Fruit fly (Drosophila melanogaster): Measurements from ENCODE around the gene RhoGAP68F.
A peak's percentile ranks its signal among the peaks of the same experiment; 100 is the strongest.

The RhoGAP68F gene

DNA sequence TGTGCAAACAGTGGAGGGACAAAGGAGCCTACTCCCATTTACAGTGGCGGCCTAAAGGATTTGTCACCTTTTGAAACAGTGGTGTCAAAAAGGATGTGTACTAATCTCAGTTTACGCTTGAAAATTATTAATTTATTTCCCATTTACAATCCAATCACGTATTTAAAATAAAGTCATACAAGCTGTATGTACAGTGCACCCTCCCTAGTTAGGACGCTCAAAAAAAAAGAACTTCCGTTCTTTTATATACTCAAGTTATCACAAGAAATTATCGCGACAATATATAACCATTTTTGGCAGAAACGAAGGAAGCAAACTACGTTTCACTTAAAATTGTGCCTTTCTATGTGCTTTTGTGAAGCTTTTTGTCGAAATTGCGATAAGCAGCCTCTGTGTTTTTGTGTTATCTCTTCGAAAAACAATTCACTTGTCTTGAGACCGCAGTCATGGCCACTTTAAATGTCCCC lies 597 bp downstream of the RhoGAP68F start (continued):
- TF ChIP-seq CG6272 (GFP tag; IDR thresholded peaks at IDR 0.05) (0 out of 2 replicates have a peak, but pooled peaks have one; percentile 36), danr (GFP tag; IDR thresholded peaks at IDR 0.05) (no peak), ttk (GFP tag; IDR thresholded peaks at IDR 0.05) (0 out of 2 replicates have a peak, but pooled peaks have one; percentile 44), CG16863 (GFP tag; optimal IDR thresholded peaks at IDR 0.05) (peak; percentile 4), CG4404 (GFP tag; IDR thresholded peaks at IDR 0.05) (peak; percentile 36; the same call in 1 of the 2 replicates), Hmr (GFP tag; optimal IDR thresholded peaks at IDR 0.05) (peak; percentile 61), CG34422 (GFP tag; IDR thresholded peaks at IDR 0.05) (peak; percentile 54; the same call in 2 of the 3 replicates), HLH4C (GFP tag; IDR thresholded peaks at IDR 0.05; ENCODE audit: partially characterized antibody) (no peak), Gug (GFP tag; IDR thresholded peaks at IDR 0.05) (no peak; the same call in 3 of the 4 replicates), fd102C (GFP tag; optimal IDR thresholded peaks at IDR 0.05) (no peak), PHDP (tag; optimal IDR thresholded peaks at IDR 0.05) (peak; percentile 55), CG17359 (tag; optimal IDR thresholded peaks at IDR 0.05) (peak; percentile 45), sens-2 (GFP tag; IDR thresholded peaks at IDR 0.05) (no peak), lbe (GFP tag; optimal IDR thresholded peaks at IDR 0.05) (peak; percentile 10), HLHmδ (GFP tag; optimal IDR thresholded peaks at IDR 0.05) (no peak), CG10979 (tag; optimal IDR thresholded peaks at IDR 0.05) (peak; percentile 41), gsb-n (tag; optimal IDR thresholded peaks at IDR 0.05) (no peak), CG5180 (GFP tag; optimal IDR thresholded peaks at IDR 0.05) (peak; percentile 20), HLH54F (GFP tag; optimal IDR thresholded peaks at IDR 0.05) (peak; percentile 47), Dbx (GFP tag; IDR thresholded peaks at IDR 0.05) (no peak), CG14710 (tag; optimal IDR thresholded peaks at IDR 0.05) (peak; percentile 17), CG15479 (GFP tag; optimal IDR thresholded peaks at IDR 0.05) (no peak), CG13775 (GFP tag; optimal IDR thresholded peaks at IDR 0.05) (peak; percentile 34), nom (GFP tag; optimal IDR thresholded peaks at IDR 0.05) (no peak), sug (tag; optimal IDR thresholded peaks at IDR 0.05) (peak; percentile 53), CG12391 (tag; optimal IDR thresholded peaks at IDR 0.05) (peak; percentile 27), ap (GFP tag; IDR thresholded peaks at IDR 0.05) (0 out of 2 replicates have a peak, but pooled peaks have one; percentile 4), nau (GFP tag; optimal IDR thresholded peaks at IDR 0.05) (no peak), Myb (GFP tag; optimal IDR thresholded peaks at IDR 0.05) (peak; percentile 57), CG4282 (GFP tag; optimal IDR thresholded peaks at IDR 0.05) (no peak), CG9932 (GFP tag; IDR thresholded peaks at IDR 0.05) (no peak; the same call in 1 of the 2 replicates), slou (GFP tag; optimal IDR thresholded peaks at IDR 0.05) (no peak), CG10147 (GFP tag; optimal IDR thresholded peaks at IDR 0.05) (no peak), CG10366 (GFP tag; IDR thresholded peaks at IDR 0.05) (0 out of 2 replicates have a peak, but pooled peaks have one; percentile 28), CG2875 (GFP tag; optimal IDR thresholded peaks at IDR 0.05) (no peak), Oli (tag; optimal IDR thresholded peaks at IDR 0.05) (peak; percentile 57), Hsf (GFP tag; optimal IDR thresholded peaks at IDR 0.05) (peak; percentile 19), crc (GFP tag; optimal IDR thresholded peaks at IDR 0.05) (peak; percentile 56), CG2120 (GFP tag; optimal IDR thresholded peaks at IDR 0.05) (peak; percentile 71), Camta (GFP tag; optimal IDR thresholded peaks at IDR 0.05) (no peak), Hmx (GFP tag; optimal IDR thresholded peaks at IDR 0.05) (no peak), Elba2 (GFP tag; optimal IDR thresholded peaks at IDR 0.05) (no peak), CG10321 (GFP tag; IDR thresholded peaks at IDR 0.05) (no peak), CG13424 (tag; optimal IDR thresholded peaks at IDR 0.05) (peak; percentile 62), ci (GFP tag; IDR thresholded peaks at IDR 0.05) (0 out of 3 replicates have a peak, but pooled peaks have one; percentile 42), trh (GFP tag; optimal IDR thresholded peaks at IDR 0.05) (no peak), CG14441 (GFP tag; IDR thresholded peaks at IDR 0.05) (0 out of 2 replicates have a peak, but pooled peaks have one; percentile 21), Ets65A (GFP tag) (peak; percentile 91), CG3163 (GFP tag; optimal IDR thresholded peaks at IDR 0.05) (no peak), hb (GFP tag; IDR thresholded peaks at IDR 0.05; ENCODE audit: partially characterized antibody) (no peak)

Measured in whole organism, embryonic.